Fruit fly (Drosophila melanogaster): Measurements from ENCODE around the gene CG17806.

CG17806 gene

DNA sequence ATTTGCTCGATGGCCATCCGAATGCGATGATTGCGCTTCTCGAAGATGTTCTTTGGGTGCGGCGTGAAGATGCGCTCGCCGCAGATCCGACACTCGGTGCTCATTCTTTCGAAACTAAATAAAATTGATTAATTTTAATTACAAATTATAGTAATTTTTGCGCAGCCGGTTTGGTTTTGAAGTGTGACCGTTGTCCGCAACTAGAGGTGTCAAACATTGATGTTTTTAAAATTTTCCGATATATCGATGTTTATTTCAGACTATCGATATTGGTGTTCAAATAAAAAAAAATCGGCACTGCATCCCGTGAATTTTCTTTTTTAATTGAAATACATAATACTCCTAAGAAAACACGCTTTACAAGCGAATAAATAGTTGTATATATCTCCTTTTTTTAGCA, 6.0 kb upstream of the CG17806 start, which contains the start of gene Odj (continued):
- TF ChIP-seq CG9876 (GFP tag; optimal IDR thresholded peaks at IDR 0.05) = no peak
- TF ChIP-seq Hand (GFP tag; optimal IDR thresholded peaks at IDR 0.05) = no peak
- no peak for TF ChIP-seq fd102C (GFP tag; optimal IDR thresholded peaks at IDR 0.05)
- no peak for TF ChIP-seq ems (GFP tag; optimal IDR thresholded peaks at IDR 0.05)
- no peak for TF ChIP-seq CG14667 (GFP tag; IDR thresholded peaks at IDR 0.05)
- TF ChIP-seq scrt (GFP tag; optimal IDR thresholded peaks at IDR 0.05) = no peak
- TF ChIP-seq rib (GFP tag; IDR thresholded peaks at IDR 0.05) = no peak
- no peak for TF ChIP-seq Dbx (GFP tag; IDR thresholded peaks at IDR 0.05)
- no peak for TF ChIP-seq stc (GFP tag; IDR thresholded peaks at IDR 0.05)
- no peak for TF ChIP-seq Ets65A (GFP tag)
- TF ChIP-seq vfl (GFP tag; optimal IDR thresholded peaks at IDR 0.05) = no peak

DNA sequence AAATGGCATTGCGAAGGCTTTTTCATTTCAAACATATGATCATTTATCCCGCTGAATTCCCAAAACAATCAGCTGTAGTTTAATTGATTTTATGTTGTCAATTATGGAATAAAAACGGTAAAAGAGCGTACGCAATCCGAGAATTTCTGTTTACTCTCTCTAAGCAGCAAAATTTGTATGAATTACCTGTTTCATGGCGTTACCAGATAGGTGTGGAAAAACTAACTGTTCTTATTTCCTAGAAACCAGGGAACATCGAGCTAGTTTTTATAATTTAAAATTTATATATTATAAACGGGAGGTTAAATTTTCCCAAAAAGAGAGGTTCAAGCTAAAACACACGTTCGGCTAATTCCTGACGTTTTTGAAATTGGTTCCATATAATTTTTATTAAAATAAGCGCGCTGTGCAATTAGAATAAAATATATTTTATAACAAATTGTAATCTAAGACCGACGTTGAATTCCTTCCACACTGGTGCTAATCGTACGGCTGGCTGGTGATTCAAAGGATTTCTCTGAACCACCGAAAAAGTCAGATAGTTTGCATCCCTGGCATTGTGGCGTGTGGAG, 4.1 kb upstream of the CG17806 start, which contains the start of gene CG17801:
TSS of gene CG17801 (minus strand) at position 51 of the 572 bp plus-strand sequence.
- TF ChIP-seq CG7786 (GFP tag; optimal IDR thresholded peaks at IDR 0.05) = no peak
- TF ChIP-seq Hr3 (GFP tag; optimal IDR thresholded peaks at IDR 0.05) = no peak
- TF ChIP-seq esg (GFP tag; conservative IDR thresholded peaks at IDR 0.05) = no peak
- TF ChIP-seq Atf6 (GFP tag; IDR thresholded peaks at IDR 0.05) = no peak
- TF ChIP-seq PHDP (tag; optimal IDR thresholded peaks at IDR 0.05) = peak; percentile 6
- no peak for TF ChIP-seq H2.0 (GFP tag; IDR thresholded peaks at IDR 0.05)
- no peak for TF ChIP-seq Sry-β (GFP tag; optimal IDR thresholded peaks at IDR 0.05)
- TF ChIP-seq CG10147 (GFP tag; optimal IDR thresholded peaks at IDR 0.05) = no peak
- TF ChIP-seq CG1233 (GFP tag; optimal IDR thresholded peaks at IDR 0.05) = peak; percentile 14
- TF ChIP-seq Ets97D (GFP tag; optimal IDR thresholded peaks at IDR 0.05) = no peak
- no peak for TF ChIP-seq CG2116 (GFP tag; optimal IDR thresholded peaks at IDR 0.05)
- TF ChIP-seq nmo (GFP tag; optimal IDR thresholded peaks at IDR 0.05) = peak; percentile 1
- no peak for TF ChIP-seq pita (GFP tag; optimal IDR thresholded peaks at IDR 0.05)
- TF ChIP-seq CG8388 (GFP tag; optimal IDR thresholded peaks at IDR 0.05) = no peak
- TF ChIP-seq fd3F (GFP tag; optimal IDR thresholded peaks at IDR 0.05) = no peak
- TF ChIP-seq CG6765 (GFP tag; optimal IDR thresholded peaks at IDR 0.05) = no peak
- no peak for TF ChIP-seq zf30C (GFP tag; optimal IDR thresholded peaks at IDR 0.05)
- TF ChIP-seq HLH54F (GFP tag; optimal IDR thresholded peaks at IDR 0.05) = no peak
- no peak for TF ChIP-seq Neu2 (GFP tag; optimal IDR thresholded peaks at IDR 0.05; ENCODE audit: borderline replicate concordance)
- no peak for TF ChIP-seq CG4730 (GFP tag; IDR thresholded peaks at IDR 0.05)
- TF ChIP-seq inv (GFP tag; IDR thresholded peaks at IDR 0.05; ENCODE audit: partially characterized antibody) = no peak
- TF ChIP-seq CG1647 (GFP tag; optimal IDR thresholded peaks at IDR 0.05) = no peak
- TF ChIP-seq CG17829 (tag; optimal IDR thresholded peaks at IDR 0.05) = peak; percentile 14
- TF ChIP-seq CG8478 (optimal IDR thresholded peaks at IDR 0.05) = no peak
- TF ChIP-seq CG2712 (tag; optimal IDR thresholded peaks at IDR 0.05) = peak; percentile 31
- TF ChIP-seq CG2875 (GFP tag; optimal IDR thresholded peaks at IDR 0.05) = no peak
- peak; percentile 15 for TF ChIP-seq CG18599 (GFP tag; optimal IDR thresholded peaks at IDR 0.05)
- TF ChIP-seq eve (GFP tag; optimal IDR thresholded peaks at IDR 0.05) = no peak
- no peak for TF ChIP-seq sima (GFP tag; optimal IDR thresholded peaks at IDR 0.05)
- TF ChIP-seq Ssrp (tag; optimal IDR thresholded peaks at IDR 0.05) = no peak
- TF ChIP-seq CG9609 (GFP tag; optimal IDR thresholded peaks at IDR 0.05) = no peak
- peak; percentile 14 for TF ChIP-seq CG14710 (tag; optimal IDR thresholded peaks at IDR 0.05)
- TF ChIP-seq lbe (GFP tag; optimal IDR thresholded peaks at IDR 0.05) = no peak
- no peak for TF ChIP-seq croc (GFP tag; conservative IDR thresholded peaks at IDR 0.05)
- no peak for TF ChIP-seq kni (GFP tag; optimal IDR thresholded peaks at IDR 0.05)
- TF ChIP-seq exex (tag; optimal IDR thresholded peaks at IDR 0.05) = no peak
- no peak for TF ChIP-seq pan (optimal IDR thresholded peaks at IDR 0.05)
- TF ChIP-seq pan (GFP tag; optimal IDR thresholded peaks at IDR 0.05 in 1 of 2, IDR thresholded peaks at IDR 0.05 in 1 of 2) = peak in 1 of 2 experiments; percentile 5
- no peak for TF ChIP-seq CG8281 (tag; optimal IDR thresholded peaks at IDR 0.05)
- no peak for TF ChIP-seq CG11456 (GFP tag; IDR thresholded peaks at IDR 0.05)
